Worm (Caenorhabditis elegans): ENCODE results near the gene acdh-8.
A peak's percentile ranks its signal among the peaks of the same experiment; 100 is the strongest.

Gene acdh-8

DNA sequence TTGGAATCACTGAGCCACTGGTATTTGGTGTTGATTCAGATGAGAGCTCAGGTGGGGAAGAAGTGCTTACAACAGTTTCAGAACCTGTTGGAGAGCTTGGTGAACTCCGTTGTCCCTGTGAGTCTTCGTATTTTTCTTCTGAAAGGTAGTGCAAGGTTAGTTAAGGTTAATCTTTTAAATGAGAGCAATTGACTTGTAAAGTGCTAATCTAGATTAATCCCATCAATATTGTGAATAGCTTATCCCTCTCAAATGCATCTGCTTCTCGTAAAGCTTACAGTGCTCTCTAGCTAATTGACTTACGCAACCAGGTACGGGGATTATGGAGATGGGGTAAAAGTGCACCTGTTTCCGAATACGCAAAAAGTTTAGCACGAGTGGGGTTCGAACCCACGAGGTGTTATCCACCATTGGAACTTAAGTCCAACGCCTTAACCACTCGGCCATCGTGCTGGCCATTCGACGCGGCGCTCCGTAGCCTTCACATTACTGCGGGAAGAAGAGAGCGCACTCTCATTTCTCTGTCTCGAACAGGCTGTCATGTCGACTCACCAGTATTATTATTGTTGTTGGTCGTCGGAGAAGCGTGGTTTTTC, 21.6 kb upstream of the acdh-8 start (continued):
- TF ChIP-seq pha-4 (tag; optimal IDR thresholded peaks at IDR 0.05) (no peak), ceh-24 (tag; optimal IDR thresholded peaks at IDR 0.05) (peak; percentile 8), hlh-30 (tag; optimal IDR thresholded peaks at IDR 0.05; ENCODE audit: insufficient read depth) (peak; percentile 39), ttx-3 (tag; optimal IDR thresholded peaks at IDR 0.05) (peak; percentile 36), hlh-6 (tag; optimal IDR thresholded peaks at IDR 0.05) (peak; percentile 48), unc-55 (GFP tag; optimal IDR thresholded peaks at IDR 0.05) (no peak), ceh-31 (tag; optimal IDR thresholded peaks at IDR 0.05) (peak; percentile 52), pqm-1 (tag; optimal IDR thresholded peaks at IDR 0.05) (peak; percentile 9), ceh-48 (tag; optimal IDR thresholded peaks at IDR 0.05) (peak; percentile 33), ceh-14 (tag; optimal IDR thresholded peaks at IDR 0.05) (peak; percentile 26), ceh-6 (GFP tag; optimal IDR thresholded peaks at IDR 0.05) (peak; percentile 68), sox-2 (GFP tag; IDR thresholded peaks at IDR 0.05) (no peak; the same call in 1 of the 2 replicates), C08G9.2 (tag; optimal IDR thresholded peaks at IDR 0.05) (peak; percentile 47), madf-2 (tag; optimal IDR thresholded peaks at IDR 0.05) (peak; percentile 47), hlh-13 (GFP tag; optimal IDR thresholded peaks at IDR 0.05) (peak; percentile 59), hlh-8 (tag; optimal IDR thresholded peaks at IDR 0.05) (no peak), pros-1 (tag; optimal IDR thresholded peaks at IDR 0.05) (no peak), ceh-34 (tag; optimal IDR thresholded peaks at IDR 0.05) (peak; percentile 31)

DNA sequence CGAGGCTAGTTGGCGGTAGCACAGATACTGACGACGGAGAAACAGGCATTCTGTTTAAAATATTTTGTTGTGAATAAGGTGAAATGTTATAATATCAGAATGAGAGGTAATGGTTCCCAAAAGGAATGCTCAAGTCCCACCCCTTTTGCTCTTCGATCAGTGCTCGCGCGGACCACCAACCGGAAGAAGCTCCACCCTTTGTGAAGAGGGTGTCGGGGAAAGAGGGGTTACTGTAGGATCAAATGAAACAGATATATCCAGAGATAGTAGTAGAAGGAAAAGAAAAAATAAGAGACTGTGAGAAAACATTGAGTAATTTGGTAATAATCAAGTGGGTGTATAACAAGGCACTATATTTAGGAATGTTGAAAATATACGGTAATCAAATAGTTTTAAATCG, 20.2 kb upstream of the acdh-8 start, which contains the start of the genes dmd-5 and F10C1.1:
dmd-5 (minus strand) TSS at position 101 of the 400 bp plus-strand sequence.
F10C1.1 (plus strand) TSS at position 110 of the 400 bp plus-strand sequence.
- TF ChIP-seq unc-86 (tag; optimal IDR thresholded peaks at IDR 0.05) (no peak), ceh-18 (tag; optimal IDR thresholded peaks at IDR 0.05) (no peak), ceh-2 (tag; optimal IDR thresholded peaks at IDR 0.05) (no peak), ceh-19 (GFP tag; optimal IDR thresholded peaks at IDR 0.05) (no peak), ahr-1 (tag; optimal IDR thresholded peaks at IDR 0.05) (no peak), pag-3 (tag; optimal IDR thresholded peaks at IDR 0.05; ENCODE audit: borderline replicate concordance) (no peak), rnt-1 (tag; optimal IDR thresholded peaks at IDR 0.05) (no peak), fkh-6 (tag; optimal IDR thresholded peaks at IDR 0.05) (no peak), pha-4 (tag; optimal IDR thresholded peaks at IDR 0.05) (no peak), tbx-2 (tag; optimal IDR thresholded peaks at IDR 0.05) (no peak), ref-2 (tag; optimal IDR thresholded peaks at IDR 0.05) (no peak), fkh-10 (GFP tag; optimal IDR thresholded peaks at IDR 0.05) (no peak), hlh-15 (tag; optimal IDR thresholded peaks at IDR 0.05) (no peak), ceh-9 (tag; optimal IDR thresholded peaks at IDR 0.05) (no peak), syd-9 (tag; optimal IDR thresholded peaks at IDR 0.05) (no peak), nfya-1 (tag; optimal IDR thresholded peaks at IDR 0.05) (no peak), eyg-1 (tag; optimal IDR thresholded peaks at IDR 0.05) (no peak), K09A11.1 (tag; optimal IDR thresholded peaks at IDR 0.05; ENCODE audit: insufficient read depth) (no peak), pax-1 (tag; optimal IDR thresholded peaks at IDR 0.05) (no peak)

DNA sequence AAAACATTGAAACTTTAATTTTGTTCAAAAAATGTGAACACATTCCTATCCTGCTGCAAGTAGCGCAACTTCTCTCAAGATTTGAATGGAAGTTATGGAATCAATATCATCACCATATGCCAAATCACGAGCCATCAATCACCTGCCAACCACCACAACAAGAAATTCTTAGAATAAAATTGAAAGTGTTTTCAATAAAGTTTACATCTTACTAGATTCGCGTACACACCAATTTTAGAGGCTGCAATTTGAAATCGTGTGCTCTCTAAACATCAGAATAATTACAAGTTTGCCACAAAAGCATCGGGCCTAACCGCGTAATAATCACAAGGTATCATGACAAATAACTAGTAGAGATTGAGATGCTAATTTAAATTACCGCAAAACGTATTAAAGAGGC, 19.4 kb upstream of the acdh-8 start:
- TF ChIP-seq T23F11.4 (GFP tag; optimal IDR thresholded peaks at IDR 0.05): no peak
- no peak for TF ChIP-seq elt-2 (tag; optimal IDR thresholded peaks at IDR 0.05)
- TF ChIP-seq sdc-2 (tag; optimal IDR thresholded peaks at IDR 0.05): no peak
- no peak for TF ChIP-seq elt-4 (tag; optimal IDR thresholded peaks at IDR 0.05)
- no peak for TF ChIP-seq tbx-7 (tag; optimal IDR thresholded peaks at IDR 0.05)
- no peak for TF ChIP-seq ceh-22 (tag; optimal IDR thresholded peaks at IDR 0.05)
- TF ChIP-seq ceh-6 (GFP tag; optimal IDR thresholded peaks at IDR 0.05): no peak
- TF ChIP-seq nhr-232 (tag; optimal IDR thresholded peaks at IDR 0.05): no peak
- TF ChIP-seq ttx-3 (tag; optimal IDR thresholded peaks at IDR 0.05): no peak
- TF ChIP-seq rnt-1 (tag; optimal IDR thresholded peaks at IDR 0.05): no peak
- TF ChIP-seq ets-4 (tag; optimal IDR thresholded peaks at IDR 0.05): no peak
- TF ChIP-seq pha-4 (tag; optimal IDR thresholded peaks at IDR 0.05): no peak
- TF ChIP-seq ceh-19 (GFP tag; optimal IDR thresholded peaks at IDR 0.05): no peak
- TF ChIP-seq ceh-14 (tag; optimal IDR thresholded peaks at IDR 0.05): no peak
